Fruit fly (Drosophila melanogaster) whole organism, wandering third instar larva: ENCODE measurements around the gene vers.
A peak's percentile ranks its signal among the peaks of the same experiment; 100 is the strongest.

Source experiments
- Abd-B ChIP-seq: fragments of >200 bp; optimal IDR thresholded peaks from 2 replicates; lab custom pipeline; 2017; ENCODE audit warnings: missing biosample characterization, missing genetic modification characterization
- CG32264 ChIP-seq: fragments of 200-800 bp; sonication (Bioruptor generic); optimal IDR thresholded peaks from 2 replicates; lab custom pipeline; 2016; ENCODE audit warnings: missing biosample characterization, missing genetic modification characterization
- CG9705 ChIP-seq: fragments of 200-800 bp; sonication (Bioruptor generic); optimal IDR thresholded peaks from 2 replicates; lab custom pipeline; 2018; ENCODE audit warnings: missing biosample characterization, mild to moderate bottlenecking, missing genetic modification characterization
- CrebA ChIP-seq: fragments of 200-800 bp; sonication (Bioruptor generic); optimal IDR thresholded peaks from 2 replicates; lab custom pipeline; 2016; ENCODE audit warnings: missing biosample characterization, mild to moderate bottlenecking, missing genetic modification characterization, borderline replicate concordance
- Dfd ChIP-seq: fragments of >200 bp; optimal IDR thresholded peaks from 2 replicates; lab custom pipeline; 2017; ENCODE audit warnings: missing biosample characterization, missing genetic modification characterization
- Dif ChIP-seq: fragments of 200-275, 200-300 bp; sonication (Bioruptor generic); optimal IDR thresholded peaks from 2 replicates; lab custom pipeline; 2018; ENCODE audit warnings: missing biosample characterization, missing genetic modification characterization; ENCODE audit not compliant: partially characterized antibody
- GATAd ChIP-seq: sonication (Bioruptor generic); optimal IDR thresholded peaks from 2 replicates; lab custom pipeline; 2016; ENCODE audit warnings: missing biosample characterization, missing genetic modification characterization
- HLH106 ChIP-seq: fragments of 200-800 bp; optimal IDR thresholded peaks from 3 replicates; lab custom pipeline; 2019; ENCODE audit warnings: missing biosample characterization, mild to moderate bottlenecking, missing genetic modification characterization, moderate library complexity
- Hnf4 ChIP-seq: fragments of 200-800 bp; sonication (Bioruptor generic); optimal IDR thresholded peaks from 2 replicates; lab custom pipeline; 2016; ENCODE audit warnings: missing biosample characterization, mild to moderate bottlenecking, missing genetic modification characterization
- Hr78 ChIP-seq: fragments of >200 bp; optimal IDR thresholded peaks from 2 replicates; lab custom pipeline; 2017; ENCODE audit warnings: missing biosample characterization, missing genetic modification characterization
- Hr83 ChIP-seq: fragments of 200-300 bp; sonication (Bioruptor generic); optimal IDR thresholded peaks from 2 replicates; lab custom pipeline; 2016; ENCODE audit warnings: missing biosample characterization, mild to moderate bottlenecking, missing genetic modification characterization, moderate library complexity; ENCODE audit not compliant: poor library complexity, severe bottlenecking
- Jra ChIP-seq: sonication (Bioruptor generic); optimal IDR thresholded peaks from 2 replicates; lab custom pipeline; 2016; ENCODE audit warnings: missing biosample characterization, missing genetic modification characterization
- Mio ChIP-seq: sonication (Bioruptor generic); optimal IDR thresholded peaks from 2 replicates; lab custom pipeline; 2016; ENCODE audit warnings: missing biosample characterization, missing genetic modification characterization
- Myc ChIP-seq: fragments of >200 bp; optimal IDR thresholded peaks from 2 replicates; lab custom pipeline; 2017
- N ChIP-seq: fragments of >200 bp; optimal IDR thresholded peaks from 2 replicates; lab custom pipeline; 2018; ENCODE audit warnings: missing biosample characterization, missing external identifiers, missing genetic modification characterization
- OdsH ChIP-seq: fragments of 200-800 bp; sonication (Bioruptor generic); optimal IDR thresholded peaks from 2 replicates; lab custom pipeline; 2016; ENCODE audit warnings: missing biosample characterization, mild to moderate bottlenecking, missing genetic modification characterization
- Rel ChIP-seq, 2 experiments: fragments of 200-800 bp; sonication (Bioruptor generic) in 1 of 2; optimal IDR thresholded peaks; 2 replicates in 1 of 2; 3 replicates in 1 of 2; lab custom pipeline; 2016 to 2019; ENCODE audit warnings: mild to moderate bottlenecking in 2 of 2, missing biosample characterization in 2 of 2, missing genetic modification characterization in 2 of 2, moderate library complexity in 1 of 2
- Sp1 ChIP-seq: fragments of 200-800 bp; sonication (Bioruptor generic); optimal IDR thresholded peaks from 3 replicates; lab custom pipeline; 2019; ENCODE audit warnings: missing biosample characterization, mild to moderate bottlenecking, missing genetic modification characterization, moderate library complexity
- Vsx2 ChIP-seq: fragments of 200-300, 225-300 bp; sonication (Bioruptor generic); optimal IDR thresholded peaks from 2 replicates; lab custom pipeline; 2018; ENCODE audit warnings: missing biosample characterization, missing genetic modification characterization; ENCODE audit not compliant: partially characterized antibody
- br ChIP-seq: fragments of 200-800 bp; sonication (Bioruptor generic); optimal IDR thresholded peaks from 2 replicates; lab custom pipeline; 2016; ENCODE audit warnings: missing biosample characterization, missing genetic modification characterization
- brk ChIP-seq: fragments of 200-800 bp; sonication (Bioruptor generic); optimal IDR thresholded peaks from 2 replicates; lab custom pipeline; 2016; ENCODE audit warnings: missing biosample characterization, mild to moderate bottlenecking, missing genetic modification characterization
- dl ChIP-seq, 2 experiments: fragments of 175-275, 200-275 bp in 1 of 2; fragments of 200-275 bp in 1 of 2; sonication (Bioruptor generic); optimal IDR thresholded peaks; lab custom pipeline; 2018; ENCODE audit warnings: mild to moderate bottlenecking in 2 of 2, missing biosample characterization in 2 of 2, missing genetic modification characterization in 2 of 2, moderate library complexity in 2 of 2; ENCODE audit not compliant: partially characterized antibody in 2 of 2, insufficient read depth in 1 of 2
- dmrt93B ChIP-seq: fragments of 200-800 bp; sonication (Bioruptor generic); optimal IDR thresholded peaks from 2 replicates; lab custom pipeline; 2018; ENCODE audit warnings: missing biosample characterization, mild to moderate bottlenecking, missing genetic modification characterization
- dsf ChIP-seq: sonication (Bioruptor generic); optimal IDR thresholded peaks from 2 replicates; lab custom pipeline; 2016; ENCODE audit warnings: missing biosample characterization, missing genetic modification characterization, borderline replicate concordance
- ey ChIP-seq: fragments of 200-800 bp; sonication (Bioruptor generic); optimal IDR thresholded peaks from 2 replicates; lab custom pipeline; 2016; ENCODE audit warnings: missing biosample characterization, missing genetic modification characterization
- foxo ChIP-seq, 2 experiments: fragments of 200-800 bp; sonication (Bioruptor generic); optimal IDR thresholded peaks; 2 replicates in 1 of 2; 3 replicates in 1 of 2; lab custom pipeline; 2016 to 2017; ENCODE audit warnings: missing biosample characterization in 2 of 2, missing genetic modification characterization in 2 of 2
- fru ChIP-seq: fragments of 200-800 bp; sonication (Bioruptor generic); optimal IDR thresholded peaks from 3 replicates; lab custom pipeline; 2016; ENCODE audit warnings: missing biosample characterization, mild to moderate bottlenecking, missing genetic modification characterization
- h ChIP-seq: fragments of 200-800 bp; sonication (Bioruptor generic); optimal IDR thresholded peaks from 3 replicates; lab custom pipeline; 2016; ENCODE audit warnings: missing biosample characterization, mild to moderate bottlenecking, missing genetic modification characterization
- jim ChIP-seq: fragments of 175-275, 200-325 bp; sonication (Bioruptor generic); optimal IDR thresholded peaks from 2 replicates; lab custom pipeline; 2016; ENCODE audit warnings: missing biosample characterization, mild to moderate bottlenecking, missing genetic modification characterization
- lola ChIP-seq: fragments of >200 bp; optimal IDR thresholded peaks from 2 replicates; lab custom pipeline; 2017; ENCODE audit warnings: missing biosample characterization, missing genetic modification characterization
- pan ChIP-seq: fragments of >200 bp; optimal IDR thresholded peaks from 2 replicates; lab custom pipeline; 2017
- psq ChIP-seq: fragments of 200-800 bp; sonication (Bioruptor generic); optimal IDR thresholded peaks from 3 replicates; lab custom pipeline; 2017; ENCODE audit warnings: missing biosample characterization, mild to moderate bottlenecking, missing genetic modification characterization, moderate library complexity
- rgr ChIP-seq: fragments of 200-800 bp; sonication (Bioruptor generic); optimal IDR thresholded peaks from 3 replicates; lab custom pipeline; 2016; ENCODE audit warnings: missing biosample characterization, mild to moderate bottlenecking, missing genetic modification characterization
- sage ChIP-seq: fragments of 200-800 bp; sonication (Bioruptor generic); optimal IDR thresholded peaks from 2 replicates; lab custom pipeline; 2016; ENCODE audit warnings: missing biosample characterization, mild to moderate bottlenecking, missing genetic modification characterization
- sv ChIP-seq: fragments of 200-800 bp; sonication (Bioruptor generic); optimal IDR thresholded peaks from 3 replicates; lab custom pipeline; 2016; ENCODE audit warnings: missing biosample characterization, missing genetic modification characterization
- tai ChIP-seq: sonication (Bioruptor generic); optimal IDR thresholded peaks from 2 replicates; lab custom pipeline; 2016; ENCODE audit warnings: missing biosample characterization, missing genetic modification characterization
- usp ChIP-seq: fragments of >200 bp; optimal IDR thresholded peaks from 2 replicates; lab custom pipeline; 2017; ENCODE audit warnings: missing biosample characterization, missing genetic modification characterization
- woc ChIP-seq: sonication (Bioruptor generic); optimal IDR thresholded peaks from 2 replicates; lab custom pipeline; 2016; ENCODE audit warnings: missing biosample characterization, mild to moderate bottlenecking, missing genetic modification characterization

vers gene

DNA sequence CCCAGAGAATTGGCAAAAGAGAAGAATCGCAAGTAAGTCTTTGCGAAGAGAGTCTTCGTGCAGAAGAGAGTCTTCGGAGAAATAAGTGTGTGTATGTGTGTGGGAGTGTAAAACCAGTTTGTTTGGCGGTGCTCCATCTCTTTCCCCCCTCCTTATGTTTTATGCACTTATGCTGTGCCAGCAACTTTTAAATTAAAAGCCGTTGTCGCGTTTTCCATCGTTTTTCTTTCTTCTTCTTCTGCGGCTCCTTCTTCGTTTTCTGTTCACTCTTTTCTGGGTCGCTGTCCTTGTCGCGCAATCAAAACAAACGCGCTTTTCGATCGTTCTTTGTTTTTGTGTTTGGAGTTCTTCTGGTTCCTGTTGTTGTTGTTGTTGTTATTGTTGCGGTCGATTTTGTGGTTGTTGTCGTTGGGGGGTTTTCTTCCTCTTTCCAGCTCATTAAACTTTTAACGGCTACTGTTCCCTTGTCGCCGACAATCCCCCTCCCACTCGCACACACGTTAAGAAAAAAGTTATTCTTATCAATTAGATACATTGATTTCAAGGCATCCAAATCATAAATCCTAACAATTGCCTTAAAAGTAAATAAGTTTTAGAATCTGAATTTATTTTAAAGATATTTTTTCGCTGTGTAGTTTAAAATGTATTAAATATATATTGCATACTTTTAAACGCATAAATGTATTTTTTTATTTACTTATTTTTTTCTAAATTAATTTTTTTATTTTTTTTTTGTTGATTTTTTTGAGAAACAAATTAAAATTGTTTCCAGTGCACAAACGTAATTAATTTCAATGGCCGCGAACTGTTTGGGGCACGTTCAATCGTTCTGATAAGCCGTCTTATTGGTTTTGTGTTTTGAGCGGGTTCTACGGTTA, 4.6 kb upstream of the vers start:
- TF ChIP-seq woc (GFP tag; lab: Kevin White, UChicago) (peak; percentile 2), dl (GFP tag; optimal IDR thresholded peaks at IDR 0.05; lab: Kevin White, UChicago; ENCODE audit: insufficient read depth in 1 of 2, partially characterized antibody in 2 of 2) (peak; percentile 18 to 43), sv (GFP tag; lab: Kevin White, UChicago) (peak; percentile 36), Hr83 (GFP tag; lab: Kevin White, UChicago) (no peak), Dfd (GFP tag; lab: Kevin White, UChicago) (no peak), usp (GFP tag; lab: Kevin White, UChicago) (no peak), CG32264 (no peak), Dif (peak; percentile 48), br (GFP tag; lab: Kevin White, UChicago) (peak; percentile 56), Mio (GFP tag; lab: Kevin White, UChicago) (no peak), tai (GFP tag; lab: Kevin White, UChicago) (no peak), N (GFP tag; lab: Kevin White, UChicago) (no peak), lola (GFP tag; lab: Kevin White, UChicago) (no peak), Myc (no peak), CG9705 (GFP tag; lab: Kevin White, UChicago) (peak; percentile 20), psq (GFP tag; lab: Kevin White, UChicago) (peak; percentile 99), foxo (GFP tag; optimal IDR thresholded peaks at IDR 0.05; lab: Kevin White, UChicago) (peak in 1 of 2 experiments; percentile 76), Sp1 (GFP tag; lab: Kevin White, UChicago) (peak; percentile 93), ey (peak; percentile 41), GATAd (GFP tag; lab: Kevin White, UChicago) (no peak), HLH106 (peak; percentile 88), OdsH (GFP tag; lab: Kevin White, UChicago) (peak; percentile 78), dmrt93B (peak; percentile 62), sage (GFP tag; lab: Kevin White, UChicago) (no peak), Jra (GFP tag; lab: Kevin White, UChicago) (no peak), Abd-B (GFP tag; lab: Kevin White, UChicago) (no peak), jim (no peak), Hr78 (GFP tag; lab: Kevin White, UChicago) (no peak), fru (GFP tag; lab: Kevin White, UChicago) (peak; percentile 67), Rel (GFP tag; optimal IDR thresholded peaks at IDR 0.05; lab: Kevin White, UChicago) (no peak), Rel (tag; optimal IDR thresholded peaks at IDR 0.05; lab: Kevin White, UChicago) (peak; percentile 80), brk (no peak), Vsx2 (GFP tag; lab: Kevin White, UChicago) (peak; percentile 75), Hnf4 (peak; percentile 57), rgr (GFP tag; lab: Kevin White, UChicago) (peak; percentile 75), dsf (GFP tag; lab: Kevin White, UChicago) (peak; percentile 18), CrebA (GFP tag; lab: Kevin White, UChicago) (no peak), h (GFP tag; lab: Kevin White, UChicago) (peak; percentile 68), pan (no peak)
- TF ChIP-seq, all 38 proteins: peak for 20

DNA sequence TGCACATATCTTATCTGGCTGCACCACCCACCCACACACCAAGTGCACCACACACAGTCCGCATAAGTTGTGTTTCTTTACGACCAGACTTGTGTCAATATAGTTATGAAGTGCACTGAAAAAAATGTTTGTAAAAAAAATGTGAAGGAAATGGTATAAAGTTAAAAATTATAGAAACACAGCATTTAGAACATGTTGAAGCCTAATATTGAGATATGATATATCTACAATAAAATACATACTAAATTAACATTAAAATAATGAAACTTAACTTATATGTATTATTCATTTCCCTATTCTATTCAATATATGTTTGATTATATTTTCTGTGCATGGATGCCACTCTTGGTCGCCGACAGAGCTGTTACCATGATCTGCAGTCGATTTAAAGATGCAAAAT, 2.9 kb upstream of the vers start:
- TF ChIP-seq Hr78 (GFP tag; lab: Kevin White, UChicago): no peak
- no peak for TF ChIP-seq CG32264
- TF ChIP-seq Sp1 (GFP tag; lab: Kevin White, UChicago): no peak
- no peak for TF ChIP-seq Mio (GFP tag; lab: Kevin White, UChicago)
- TF ChIP-seq fru (GFP tag; lab: Kevin White, UChicago): no peak
- no peak for TF ChIP-seq woc (GFP tag; lab: Kevin White, UChicago)
- no peak for TF ChIP-seq sv (GFP tag; lab: Kevin White, UChicago)
- no peak for TF ChIP-seq N (GFP tag; lab: Kevin White, UChicago)
- no peak for TF ChIP-seq CrebA (GFP tag; lab: Kevin White, UChicago)
- TF ChIP-seq Dif: no peak
- no peak for TF ChIP-seq brk
- no peak for TF ChIP-seq Myc
- no peak for TF ChIP-seq sage (GFP tag; lab: Kevin White, UChicago)
- no peak for TF ChIP-seq foxo (GFP tag; optimal IDR thresholded peaks at IDR 0.05; lab: Kevin White, UChicago)
- no peak for TF ChIP-seq h (GFP tag; lab: Kevin White, UChicago)
